Worm (Caenorhabditis elegans) whole organism, midembryonic: ENCODE measurements around the gene F14D7.1.

Source experiments
- T22C8.4 ChIP-seq: fragments of 200-800 bp; sonication (Bioruptor generic); IDR thresholded peaks from 2 replicates; pipeline ENCODE4 v1.3.6; 2022; ENCODE audit warnings: missing genetic modification characterization, missing compliant biosample characterization
- cog-1 ChIP-seq: sonication (generic microtip); optimal IDR thresholded peaks from 2 replicates; lab custom pipeline; 2016; ENCODE audit warnings: missing genetic modification characterization, missing compliant biosample characterization
- flt-1 ChIP-seq: fragments of 200-800 bp; sonication (Bioruptor generic); IDR thresholded peaks from 2 replicates; pipeline ENCODE4 v1.3.6; 2022; ENCODE audit warnings: missing genetic modification characterization, missing compliant biosample characterization
- klf-2 ChIP-seq: fragments of 200-800 bp; sonication (Bioruptor generic); conservative IDR thresholded peaks from 2 replicates; pipeline ENCODE4 v1.3.6; 2022; ENCODE audit warnings: missing genetic modification reagents, missing genetic modification characterization, missing compliant biosample characterization
- med-1 ChIP-seq: sonication (generic microtip); optimal IDR thresholded peaks from 2 replicates; lab custom pipeline; 2017; ENCODE audit warnings: missing genetic modification characterization, mild to moderate bottlenecking, missing compliant biosample characterization, antibody characterized with exemption, missing genetic modification reagents; ENCODE audit not compliant: insufficient read depth
- ref-1 ChIP-seq: fragments of 200-800 bp; sonication (Bioruptor generic); conservative IDR thresholded peaks from 2 replicates; pipeline ENCODE4 v1.3.6; 2022; ENCODE audit warnings: missing genetic modification reagents, missing genetic modification characterization, missing compliant biosample characterization
- tab-1 ChIP-seq: fragments of 200-800 bp; sonication (Bioruptor generic); IDR thresholded peaks from 2 replicates; pipeline ENCODE4 v1.3.6; 2022; ENCODE audit warnings: missing genetic modification characterization, missing compliant biosample characterization
- ztf-23 ChIP-seq: fragments of 200-800 bp; sonication (Bioruptor generic); IDR thresholded peaks from 2 replicates; pipeline ENCODE4 v1.3.6; 2022; ENCODE audit warnings: missing genetic modification reagents, missing genetic modification characterization, missing compliant biosample characterization
- ztf-29 ChIP-seq: fragments of 200-800 bp; sonication (Bioruptor generic); IDR thresholded peaks from 2 replicates; pipeline ENCODE4 v1.3.6; 2022; ENCODE audit warnings: missing genetic modification reagents, missing genetic modification characterization, missing compliant biosample characterization

DNA sequence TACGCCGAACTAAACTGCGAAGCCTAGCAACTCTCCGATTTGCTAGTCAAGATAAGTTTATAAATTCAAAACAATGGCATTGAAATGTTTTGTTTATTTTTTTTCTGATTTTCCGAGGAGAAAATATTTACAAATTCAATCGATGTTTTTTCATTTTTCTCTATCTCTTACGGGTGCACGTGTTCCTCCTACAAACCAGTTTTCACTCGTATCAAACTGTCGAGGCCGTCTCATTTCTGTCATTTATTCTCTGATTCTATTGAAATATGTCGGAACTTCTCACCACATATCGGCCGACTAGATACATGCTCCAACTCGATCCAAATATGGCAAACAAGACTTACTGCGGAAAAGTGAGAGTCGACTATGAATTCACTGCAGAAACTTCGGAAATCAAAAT, 42.2 kb upstream of the F14D7.1 start, which contains the start of gene F47B8.8:
- no peak for TF ChIP-seq ref-1 (GFP tag; lab: Robert Waterston, UW)
- no peak for TF ChIP-seq flt-1 (GFP tag; lab: Robert Waterston, UW)
- TF ChIP-seq T22C8.4 (GFP tag; lab: Robert Waterston, UW) = no peak
- no peak for TF ChIP-seq med-1
- TF ChIP-seq tab-1 (GFP tag; lab: Robert Waterston, UW) = no peak
- TF ChIP-seq klf-2 = no peak
- no peak for TF ChIP-seq ztf-29 (GFP tag; lab: Robert Waterston, UW)
- no peak for TF ChIP-seq cog-1 (tag; lab: Kevin White, UChicago)
- TF ChIP-seq ztf-23 (GFP tag; lab: Robert Waterston, UW) = no peak
